Comparison of ENCODE assay signal across 5 worm cellular contexts in genomic region chrX:2368042-2368814, ce11.
TF ChIP-seq lines count a peak whose summit lies in the region.

No protein-coding gene starts in this region.

TF ChIP-seq in whole organism, L1 larva, 84 proteins besides CTCF, POLR2A, EP300 and RAD21 (continues in another document):
- TF ChIP-seq mdl-1 (tag; optimal IDR thresholded peaks at IDR 0.05; lab: Kevin White, UChicago), result peak in 1 of 2 experiments; percentile 6
- TF ChIP-seq lsy-2 (tag; optimal IDR thresholded peaks at IDR 0.05; lab: Kevin White, UChicago), result peak in 1 of 2 experiments; percentile 8
- peak in 2 of 6 experiments; percentile 28 to 38 for TF ChIP-seq elt-3 (tag; optimal IDR thresholded peaks at IDR 0.05; lab: Kevin White, UChicago)
- TF ChIP-seq skn-1 (tag; optimal IDR thresholded peaks at IDR 0.05; lab: Kevin White, UChicago), result peak; percentile 12
- peak; percentile 14 for TF ChIP-seq unc-130 (tag; optimal IDR thresholded peaks at IDR 0.05; lab: Kevin White, UChicago)
- TF ChIP-seq fos-1 (tag; optimal IDR thresholded peaks at IDR 0.05; lab: Kevin White, UChicago), result peak; percentile 3
- peak; percentile 13 for TF ChIP-seq nhr-47 (tag; optimal IDR thresholded peaks at IDR 0.05; lab: Kevin White, UChicago)
- peak; percentile 69 for TF ChIP-seq grh-1 (GFP tag; IDR thresholded peaks at IDR 0.05; lab: Robert Waterston, UW)
- no peak for TF ChIP-seq ceh-8 (GFP tag; optimal IDR thresholded peaks at IDR 0.05; lab: Kevin White, UChicago)
- peak; percentile 35 for TF ChIP-seq tbx-2 (tag; optimal IDR thresholded peaks at IDR 0.05; lab: Kevin White, UChicago)
- TF ChIP-seq aly-2 (tag; optimal IDR thresholded peaks at IDR 0.05; lab: Kevin White, UChicago), result no peak
- TF ChIP-seq mep-1 (tag; optimal IDR thresholded peaks at IDR 0.05; lab: Kevin White, UChicago), result no peak
- TF ChIP-seq jun-1 (tag; optimal IDR thresholded peaks at IDR 0.05; lab: Kevin White, UChicago), result peak; percentile 15
- no peak for TF ChIP-seq pqm-1 (tag; optimal IDR thresholded peaks at IDR 0.05; lab: Kevin White, UChicago)
- TF ChIP-seq blmp-1 (tag; optimal IDR thresholded peaks at IDR 0.05; lab: Kevin White, UChicago), result peak; percentile 93
- peak; percentile 24 for TF ChIP-seq nhr-90 (tag; optimal IDR thresholded peaks at IDR 0.05; lab: Kevin White, UChicago; ENCODE audit: poor library complexity)
- peak; percentile 52 for TF ChIP-seq nhr-71 (tag; optimal IDR thresholded peaks at IDR 0.05; lab: Kevin White, UChicago)
- no peak for TF ChIP-seq lin-13 (GFP tag; optimal IDR thresholded peaks at IDR 0.05; lab: Kevin White, UChicago)

TF ChIP-seq in whole organism, L3 larva, 47 proteins besides CTCF, POLR2A, EP300 and RAD21:
- peak; percentile 80 for TF ChIP-seq nhr-25 (tag; optimal IDR thresholded peaks at IDR 0.05; lab: Kevin White, UChicago)
- TF ChIP-seq pha-4 (tag; optimal IDR thresholded peaks at IDR 0.05; lab: Kevin White, UChicago), result peak; percentile 79
- no peak for TF ChIP-seq ztf-11 (tag; optimal IDR thresholded peaks at IDR 0.05; lab: Kevin White, UChicago)
- peak; percentile 11 for TF ChIP-seq ceh-28 (tag; optimal IDR thresholded peaks at IDR 0.05; lab: Kevin White, UChicago)
- no peak for TF ChIP-seq nhr-77 (tag; optimal IDR thresholded peaks at IDR 0.05; lab: Kevin White, UChicago)
- TF ChIP-seq snpc-4 (tag; optimal IDR thresholded peaks at IDR 0.05; lab: Kevin White, UChicago), result peak; percentile 20
- peak; percentile 5 for TF ChIP-seq jun-1 (tag; optimal IDR thresholded peaks at IDR 0.05; lab: Kevin White, UChicago)

TF ChIP-seq in whole organism, early embryonic, 17 proteins besides CTCF, POLR2A, EP300 and RAD21:
- TF ChIP-seq B0310.2 (tag; optimal IDR thresholded peaks at IDR 0.05; lab: Kevin White, UChicago) (no peak), scrt-1 (GFP tag; IDR thresholded peaks at IDR 0.05; lab: Robert Waterston, UW) (peak; percentile 20; the same call in 1 of the 2 replicates), tra-4 (tag; optimal IDR thresholded peaks at IDR 0.05; lab: Kevin White, UChicago) (peak; percentile 2), hnd-1 (tag; optimal IDR thresholded peaks at IDR 0.05; lab: Kevin White, UChicago) (no peak), pes-1 (GFP tag; IDR thresholded peaks at IDR 0.05; lab: Robert Waterston, UW) (0 out of 2 replicates have a peak, but pooled peaks have one; percentile 9)

TF ChIP-seq in whole organism, midembryonic, 9 proteins besides CTCF, POLR2A, EP300 and RAD21:
- TF ChIP-seq ref-1 (GFP tag; conservative IDR thresholded peaks at IDR 0.05; lab: Robert Waterston, UW), result no peak
- no peak for TF ChIP-seq tab-1 (GFP tag; IDR thresholded peaks at IDR 0.05; lab: Robert Waterston, UW)
- peak; percentile 17; the same call in 1 of the 2 replicates for TF ChIP-seq T22C8.4 (GFP tag; IDR thresholded peaks at IDR 0.05; lab: Robert Waterston, UW)
- no peak for TF ChIP-seq ztf-23 (GFP tag; IDR thresholded peaks at IDR 0.05; lab: Robert Waterston, UW)
- no peak for TF ChIP-seq flt-1 (GFP tag; IDR thresholded peaks at IDR 0.05; lab: Robert Waterston, UW)
- no peak for TF ChIP-seq ztf-29 (GFP tag; IDR thresholded peaks at IDR 0.05; lab: Robert Waterston, UW)
- TF ChIP-seq klf-2 (GFP tag; conservative IDR thresholded peaks at IDR 0.05; lab: Robert Waterston, UW), result no peak
- peak; percentile 8 for TF ChIP-seq cog-1 (tag; optimal IDR thresholded peaks at IDR 0.05; lab: Kevin White, UChicago)
- TF ChIP-seq med-1 (GFP tag; optimal IDR thresholded peaks at IDR 0.05; lab: Kevin White, UChicago; ENCODE audit: insufficient read depth), result no peak

TF ChIP-seq in whole organism, young adult, 124 proteins besides CTCF, POLR2A, EP300 and RAD21:
- TF ChIP-seq aptf-2 (GFP tag; conservative IDR thresholded peaks at IDR 0.05; lab: Robert Waterston, UW) (peak; percentile 66), tlf-1 (GFP tag; optimal IDR thresholded peaks at IDR 0.05; lab: Kevin White, UChicago) (no peak), nhr-27 (tag; optimal IDR thresholded peaks at IDR 0.05; lab: Kevin White, UChicago) (no peak), egl-18 (GFP tag; IDR thresholded peaks at IDR 0.05; lab: Robert Waterston, UW) (no peak), ztf-6 (GFP tag; IDR thresholded peaks at IDR 0.05; lab: Robert Waterston, UW) (no peak), hsf-1 (GFP tag; IDR thresholded peaks at IDR 0.05; lab: Robert Waterston, UW) (no peak), B0261.1 (tag; optimal IDR thresholded peaks at IDR 0.05; lab: Kevin White, UChicago) (no peak), lin-54 (GFP tag; optimal IDR thresholded peaks at IDR 0.05; lab: Kevin White, UChicago) (no peak), F57C9.4 (tag; optimal IDR thresholded peaks at IDR 0.05; lab: Kevin White, UChicago) (no peak), lin-26 (GFP tag; IDR thresholded peaks at IDR 0.05; lab: Robert Waterston, UW) (no peak), sptf-2 (GFP tag; optimal IDR thresholded peaks at IDR 0.05; lab: Kevin White, UChicago) (no peak), dox-1 (GFP tag; IDR thresholded peaks at IDR 0.05; lab: Robert Waterston, UW) (peak; percentile 39; the same call in 1 of the 2 replicates), rec-8 (tag; optimal IDR thresholded peaks at IDR 0.05; lab: Kevin White, UChicago) (no peak), madf-8 (GFP tag; conservative IDR thresholded peaks at IDR 0.05; lab: Robert Waterston, UW) (no peak), mxl-1 (tag; optimal IDR thresholded peaks at IDR 0.05; lab: Kevin White, UChicago) (no peak), bed-2 (GFP tag; IDR thresholded peaks at IDR 0.05; lab: Robert Waterston, UW) (no peak), Y79H2A.3 (GFP tag; conservative IDR thresholded peaks at IDR 0.05; lab: Robert Waterston, UW) (no peak), ceh-100 (GFP tag; IDR thresholded peaks at IDR 0.05; lab: Robert Waterston, UW) (no peak), zfh-2 (GFP tag; conservative IDR thresholded peaks at IDR 0.05; lab: Robert Waterston, UW) (no peak), xnd-1 (tag; optimal IDR thresholded peaks at IDR 0.05; lab: Kevin White, UChicago) (no peak), K12H6.12 (tag; optimal IDR thresholded peaks at IDR 0.05; lab: Kevin White, UChicago) (no peak), ceh-27 (GFP tag; optimal IDR thresholded peaks at IDR 0.05; lab: Kevin White, UChicago) (peak; percentile 45), snpc-1.3 (tag; optimal IDR thresholded peaks at IDR 0.05; lab: Kevin White, UChicago; ENCODE audit: insufficient read depth) (no peak), rcor-1 (GFP tag; IDR thresholded peaks at IDR 0.05; lab: Robert Waterston, UW) (no peak), ztf-26 (tag; optimal IDR thresholded peaks at IDR 0.05; lab: Kevin White, UChicago) (peak; percentile 32), rpc-1 (optimal IDR thresholded peaks at IDR 0.05; lab: Kevin White, UChicago) (no peak), rpc-1 (tag; optimal IDR thresholded peaks at IDR 0.05; lab: Kevin White, UChicago) (no peak), F57A8.1 (GFP tag; optimal IDR thresholded peaks at IDR 0.05; lab: Kevin White, UChicago) (no peak), hlh-12 (tag; optimal IDR thresholded peaks at IDR 0.05; lab: Kevin White, UChicago) (no peak), nfya-1 (tag; optimal IDR thresholded peaks at IDR 0.05; lab: Kevin White, UChicago; ENCODE audit: borderline replicate concordance, insufficient read depth) (no peak), athp-1 (tag; optimal IDR thresholded peaks at IDR 0.05; lab: Kevin White, UChicago) (no peak), lir-1 (GFP tag; conservative IDR thresholded peaks at IDR 0.05; lab: Robert Waterston, UW) (no peak), egrh-3 (GFP tag; IDR thresholded peaks at IDR 0.05; lab: Robert Waterston, UW) (no peak), nfya-2 (GFP tag; IDR thresholded peaks at IDR 0.05; lab: Robert Waterston, UW) (no peak), D2030.7 (GFP tag; IDR thresholded peaks at IDR 0.05; lab: Robert Waterston, UW) (no peak; the same call in 1 of the 2 replicates), F37B4.10 (GFP tag; IDR thresholded peaks at IDR 0.05; lab: Robert Waterston, UW) (no peak), gei-17 (GFP tag; optimal IDR thresholded peaks at IDR 0.05; lab: Kevin White, UChicago) (no peak), nhr-80 (tag; optimal IDR thresholded peaks at IDR 0.05; lab: Kevin White, UChicago) (no peak), nhr-179 (tag; optimal IDR thresholded peaks at IDR 0.05; lab: Kevin White, UChicago) (no peak), hmg-1.2 (GFP tag; IDR thresholded peaks at IDR 0.05; lab: Robert Waterston, UW) (peak; percentile 63), ztf-22 (GFP tag; optimal IDR thresholded peaks at IDR 0.05; lab: Kevin White, UChicago) (no peak), sdz-38 (tag; optimal IDR thresholded peaks at IDR 0.05; lab: Kevin White, UChicago) (no peak), hmg-20 (GFP tag; IDR thresholded peaks at IDR 0.05; lab: Robert Waterston, UW) (no peak), nfyb-1 (GFP tag; IDR thresholded peaks at IDR 0.05; lab: Robert Waterston, UW) (no peak), F55B11.4 (tag; optimal IDR thresholded peaks at IDR 0.05; lab: Kevin White, UChicago; ENCODE audit: borderline replicate concordance, insufficient read depth) (no peak), ceh-58 (GFP tag; IDR thresholded peaks at IDR 0.05; lab: Robert Waterston, UW) (no peak), B0035.1 (tag; optimal IDR thresholded peaks at IDR 0.05; lab: Kevin White, UChicago) (no peak), pbrm-1 (GFP tag; IDR thresholded peaks at IDR 0.05; lab: Robert Waterston, UW) (no peak), ceh-79 (tag; optimal IDR thresholded peaks at IDR 0.05; lab: Kevin White, UChicago) (no peak), ekl-4 (GFP tag; IDR thresholded peaks at IDR 0.05; lab: Robert Waterston, UW) (no peak), ztf-3 (GFP tag; optimal IDR thresholded peaks at IDR 0.05; lab: Kevin White, UChicago) (peak; percentile 27), K11D2.4 (GFP tag; IDR thresholded peaks at IDR 0.05; lab: Robert Waterston, UW) (no peak), T26A5.8 (tag; optimal IDR thresholded peaks at IDR 0.05; lab: Kevin White, UChicago) (no peak), attf-3 (GFP tag; conservative IDR thresholded peaks at IDR 0.05; lab: Robert Waterston, UW) (no peak)

Comparison
In these comparisons a context has a peak if more than half of its experiments do, and no peak if none do; other contexts are left out.
1. Of the 8 proteins assayed by ChIP-seq in both whole organism, young adult and whole organism, L1 larva: peak only in whole organism, young adult: none; only in whole organism, L1 larva: nhr-90 and unc-130; in both: none; in neither: 5; mixed calls (peak in some experiments, not most) for 1.